Worm (Caenorhabditis elegans): ENCODE results near the gene srh-145.

The srh-145 gene

DNA sequence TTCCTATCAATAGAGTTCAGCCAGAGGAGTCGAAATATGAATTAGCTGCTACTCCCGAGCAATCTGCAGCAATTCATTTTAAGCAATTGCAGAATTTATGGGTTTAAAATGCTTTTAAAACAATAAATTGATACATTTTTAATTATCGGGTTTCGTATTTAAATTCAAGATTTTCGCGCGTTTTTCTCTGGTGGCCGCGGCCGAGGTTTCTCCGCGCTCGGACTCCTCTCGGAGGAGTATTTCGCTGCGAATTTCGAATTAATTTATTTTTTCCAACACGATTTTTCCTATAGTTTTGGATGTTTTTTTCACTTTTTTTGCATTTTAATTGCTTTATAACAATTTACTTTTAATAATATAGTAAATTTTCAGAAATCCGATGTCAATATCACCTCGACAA lies 9.0 kb upstream of the srh-145 start, which contains the start of gene F13A7.14 (continued):
- TF ChIP-seq dpl-1 (GFP tag; optimal IDR thresholded peaks at IDR 0.05) = peak; percentile 99
- TF ChIP-seq fos-1 (tag; optimal IDR thresholded peaks at IDR 0.05) = no peak
- peak; percentile 100 for TF ChIP-seq mes-2 (tag; optimal IDR thresholded peaks at IDR 0.05; ENCODE audit: poor library complexity, severe bottlenecking)
- peak; percentile 66 for TF ChIP-seq aha-1 (tag)

- TF ChIP-seq F26F4.8 (GFP tag; conservative IDR thresholded peaks at IDR 0.05) = no peak
- TF ChIP-seq F44E2.7 (GFP tag; IDR thresholded peaks at IDR 0.05) = no peak
- TF ChIP-seq ztf-11 (tag; optimal IDR thresholded peaks at IDR 0.05) = no peak
- no peak for TF ChIP-seq hmg-1.1 (GFP tag; IDR thresholded peaks at IDR 0.05)
- TF ChIP-seq ceh-20 (GFP tag; IDR thresholded peaks at IDR 0.05) = no peak
- TF ChIP-seq F49E8.2 (tag; optimal IDR thresholded peaks at IDR 0.05; ENCODE audit: borderline replicate concordance) = no peak
- TF ChIP-seq hif-1 (tag; optimal IDR thresholded peaks at IDR 0.05) = no peak
- no peak for TF ChIP-seq nhr-10 (tag; optimal IDR thresholded peaks at IDR 0.05)
- TF ChIP-seq nhr-111 (GFP tag; optimal IDR thresholded peaks at IDR 0.05) = no peak
- TF ChIP-seq ztf-7 (tag; optimal IDR thresholded peaks at IDR 0.05) = no peak
Measured at ce11 chrV:16403974-16404373, 6.5 kb upstream of the srh-145 start, which contains the start of gene syp-1. TSS of gene syp-1 (plus strand) at chrV:16404274.

- TF ChIP-seq lin-38 (GFP tag; IDR thresholded peaks at IDR 0.05) (peak; percentile 75), F44E2.7 (GFP tag; IDR thresholded peaks at IDR 0.05) (no peak)
Measured at ce11 chrV:16405366-16405765, 5.1 kb upstream of the srh-145 start.

DNA sequence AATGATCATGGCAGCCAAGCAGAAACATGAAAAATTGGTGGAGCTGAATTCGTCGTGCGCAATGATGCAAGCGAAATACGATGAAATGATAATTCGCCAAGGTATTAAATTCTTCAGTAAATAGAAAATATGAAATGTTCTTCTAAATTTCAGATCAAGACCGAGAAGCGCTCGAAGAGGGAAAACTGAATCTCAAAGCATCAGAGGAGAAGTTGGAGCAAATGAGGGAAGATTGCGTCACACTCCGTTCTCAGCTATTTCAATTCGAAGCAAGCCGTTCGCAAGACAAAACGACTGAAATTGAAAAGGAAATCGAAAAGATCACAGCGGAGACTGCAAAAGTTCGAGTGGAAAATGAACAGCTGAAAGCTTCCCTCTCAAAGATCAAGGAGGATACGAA lies 4.2 kb upstream of the srh-145 start:
- TF ChIP-seq unc-62 (GFP tag; optimal IDR thresholded peaks at IDR 0.05 in 1 of 2) = peak in 1 of 2 experiments; percentile 70
- no peak for TF ChIP-seq unc-62 (tag; optimal IDR thresholded peaks at IDR 0.05)
- no peak for TF ChIP-seq ces-1 (GFP tag; optimal IDR thresholded peaks at IDR 0.05)

- TF ChIP-seq snpc-4 (tag; optimal IDR thresholded peaks at IDR 0.05) (no peak), lin-29 (GFP tag; IDR thresholded peaks at IDR 0.05) (no peak), dmd-8 (GFP tag; IDR thresholded peaks at IDR 0.05) (no peak), Y5F2A.4 (GFP tag; optimal IDR thresholded peaks at IDR 0.05) (no peak), spr-3 (GFP tag; optimal IDR thresholded peaks at IDR 0.05) (no peak), nhr-41 (GFP tag; IDR thresholded peaks at IDR 0.05) (no peak), nhr-237 (tag; optimal IDR thresholded peaks at IDR 0.05) (no peak), T26A8.4 (GFP tag; IDR thresholded peaks at IDR 0.05) (no peak), jun-1 (tag; optimal IDR thresholded peaks at IDR 0.05) (no peak), madf-9 (GFP tag; conservative IDR thresholded peaks at IDR 0.05) (no peak), dpl-1 (GFP tag; optimal IDR thresholded peaks at IDR 0.05) (no peak), nhr-11 (tag; optimal IDR thresholded peaks at IDR 0.05) (no peak), nhr-6 (tag; optimal IDR thresholded peaks at IDR 0.05) (no peak), Y48G9A.11 (GFP tag; IDR thresholded peaks at IDR 0.05) (no peak), nhr-42 (GFP tag; IDR thresholded peaks at IDR 0.05) (no peak), daf-16 (GFP tag; optimal IDR thresholded peaks at IDR 0.05) (no peak), daf-16 (tag; optimal IDR thresholded peaks at IDR 0.05) (no peak), ceh-32 (tag; optimal IDR thresholded peaks at IDR 0.05; ENCODE audit: poor library complexity) (no peak), mdt-29 (GFP tag; IDR thresholded peaks at IDR 0.05) (no peak), duxl-1 (tag; optimal IDR thresholded peaks at IDR 0.05; ENCODE audit: poor library complexity) (no peak)
Measured at ce11 chrV:16407663-16408062, 2.9 kb upstream of the srh-145 start, which contains the start of gene F26D2.3. TSS of gene F26D2.3 (plus strand) at chrV:16407963.
